Worm (Caenorhabditis elegans) whole organism, late embryonic: ENCODE measurements around the gene Y54G2A.10.

ENCODE experiments used
- C38D4.7 ChIP-seq: fragments of 200-800 bp; sonication (Bioruptor generic); optimal IDR thresholded peaks from 2 replicates; lab custom pipeline; 2018; ENCODE audit warnings: mild to moderate bottlenecking, missing genetic modification characterization, moderate library complexity, missing compliant biosample characterization
- K02D7.2 ChIP-seq: sonication (generic microtip); optimal IDR thresholded peaks from 2 replicates; lab custom pipeline; 2017; ENCODE audit warnings: mild to moderate bottlenecking, missing genetic modification characterization, missing compliant biosample characterization
- K09A11.1 ChIP-seq: sonication (generic microtip); optimal IDR thresholded peaks from 2 replicates; lab custom pipeline; 2017; ENCODE audit warnings: antibody characterized with exemption, mild to moderate bottlenecking, missing genetic modification characterization, missing compliant biosample characterization; ENCODE audit not compliant: insufficient read depth
- T23F11.4 ChIP-seq: fragments of 200-800 bp; sonication (Bioruptor generic); optimal IDR thresholded peaks from 2 replicates; lab custom pipeline; 2018; ENCODE audit warnings: mild to moderate bottlenecking, missing genetic modification characterization, missing compliant biosample characterization
- ceh-14 ChIP-seq: sonication (generic microtip); optimal IDR thresholded peaks from 2 replicates; lab custom pipeline; 2016; ENCODE audit warnings: missing genotype, missing genetic modification characterization, missing compliant biosample characterization
- ceh-18 ChIP-seq: sonication (generic microtip); optimal IDR thresholded peaks from 2 replicates; lab custom pipeline; 2016; ENCODE audit warnings: missing genetic modification characterization, missing compliant biosample characterization
- ceh-19 ChIP-seq: fragments of 200-800 bp; sonication (Bioruptor generic); optimal IDR thresholded peaks from 2 replicates; lab custom pipeline; 2018; ENCODE audit warnings: mild to moderate bottlenecking, missing genetic modification characterization, missing compliant biosample characterization
- ceh-22 ChIP-seq: sonication (generic microtip); optimal IDR thresholded peaks from 2 replicates; lab custom pipeline; 2017; ENCODE audit warnings: missing biosample characterization, missing genetic modification characterization
- ceh-31 ChIP-seq: sonication (generic microtip); optimal IDR thresholded peaks from 2 replicates; lab custom pipeline; 2016; ENCODE audit warnings: missing genetic modification characterization, missing compliant biosample characterization
- ceh-6 ChIP-seq: fragments of 200-800 bp; sonication (Bioruptor generic); optimal IDR thresholded peaks from 2 replicates; lab custom pipeline; 2018; ENCODE audit warnings: mild to moderate bottlenecking, missing genetic modification characterization, missing compliant biosample characterization
- che-1 ChIP-seq: sonication (generic microtip); optimal IDR thresholded peaks from 2 replicates; lab custom pipeline; 2016; ENCODE audit warnings: mild to moderate bottlenecking, missing genetic modification characterization, missing compliant biosample characterization
- dmd-4 ChIP-seq: sonication (generic microtip); optimal IDR thresholded peaks from 2 replicates; lab custom pipeline; 2016; ENCODE audit warnings: borderline replicate concordance, missing genetic modification characterization, missing compliant biosample characterization
- dve-1 ChIP-seq: sonication (generic microtip); optimal IDR thresholded peaks from 2 replicates; lab custom pipeline; 2017; ENCODE audit warnings: antibody characterized with exemption, mild to moderate bottlenecking, missing genetic modification characterization, missing compliant biosample characterization
- elt-2 ChIP-seq: sonication (generic microtip); optimal IDR thresholded peaks from 2 replicates; lab custom pipeline; 2016; ENCODE audit warnings: missing genetic modification reagents, missing genetic modification characterization, missing compliant biosample characterization
- elt-4 ChIP-seq: sonication (generic microtip); optimal IDR thresholded peaks from 2 replicates; lab custom pipeline; 2016; ENCODE audit warnings: missing genetic modification characterization, missing compliant biosample characterization
- ets-4 ChIP-seq: sonication (generic microtip); optimal IDR thresholded peaks from 2 replicates; lab custom pipeline; 2016; ENCODE audit warnings: missing genetic modification characterization, missing compliant biosample characterization
- eyg-1 ChIP-seq: sonication (generic microtip); optimal IDR thresholded peaks from 2 replicates; lab custom pipeline; 2016; ENCODE audit warnings: missing genotype, missing genetic modification characterization, missing compliant biosample characterization
- fkh-6 ChIP-seq: sonication (generic microtip); optimal IDR thresholded peaks from 2 replicates; lab custom pipeline; 2016; ENCODE audit warnings: missing genetic modification characterization, missing compliant biosample characterization
- hlh-30 ChIP-seq: sonication (generic microtip); optimal IDR thresholded peaks from 2 replicates; lab custom pipeline; 2017; ENCODE audit warnings: antibody characterized with exemption, missing genetic modification characterization, missing compliant biosample characterization; ENCODE audit not compliant: insufficient read depth
- lim-6 ChIP-seq: sonication (generic microtip); optimal IDR thresholded peaks from 2 replicates; lab custom pipeline; 2016; ENCODE audit warnings: missing genetic modification characterization, missing compliant biosample characterization
- lin-11 ChIP-seq: fragments of 200-800 bp; sonication (Bioruptor generic); optimal IDR thresholded peaks from 2 replicates; lab custom pipeline; 2018; ENCODE audit warnings: mild to moderate bottlenecking, missing genetic modification characterization, missing compliant biosample characterization
- madf-2 ChIP-seq: sonication (generic microtip); optimal IDR thresholded peaks from 2 replicates; lab custom pipeline; 2017; ENCODE audit warnings: missing genetic modification characterization, missing compliant biosample characterization
- mec-3 ChIP-seq: sonication (generic microtip); optimal IDR thresholded peaks from 2 replicates; lab custom pipeline; 2016; ENCODE audit warnings: borderline replicate concordance, missing genetic modification characterization, missing compliant biosample characterization
- nhr-232 ChIP-seq: sonication (generic microtip); optimal IDR thresholded peaks from 2 replicates; lab custom pipeline; 2016; ENCODE audit warnings: missing genetic modification characterization, missing compliant biosample characterization
- npax-4 ChIP-seq: sonication (generic microtip); optimal IDR thresholded peaks from 2 replicates; lab custom pipeline; 2016; ENCODE audit warnings: missing genetic modification characterization, missing compliant biosample characterization
- pha-2 ChIP-seq: sonication (generic microtip); optimal IDR thresholded peaks from 2 replicates; lab custom pipeline; 2017; ENCODE audit warnings: mild to moderate bottlenecking, missing genetic modification characterization, missing compliant biosample characterization
- pha-4 ChIP-seq: fragments of 150-350 bp; optimal IDR thresholded peaks from 2 replicates; lab custom pipeline; 2018; ENCODE audit warnings: missing biosample characterization, missing genetic modification reagents, missing genetic modification characterization
- sdc-2 ChIP-seq: sonication (generic microtip); optimal IDR thresholded peaks from 2 replicates; lab custom pipeline; 2016; ENCODE audit warnings: missing genotype, missing genetic modification characterization, missing compliant biosample characterization
- sox-4 ChIP-seq: sonication (generic microtip); optimal IDR thresholded peaks from 2 replicates; lab custom pipeline; 2017; ENCODE audit warnings: mild to moderate bottlenecking, missing genetic modification characterization, inconsistent platforms, missing compliant biosample characterization
- syd-9 ChIP-seq: sonication (generic microtip); optimal IDR thresholded peaks from 2 replicates; lab custom pipeline; 2016; ENCODE audit warnings: mild to moderate bottlenecking, missing genetic modification characterization, moderate library complexity, missing compliant biosample characterization
- ttx-3 ChIP-seq: sonication (generic microtip); optimal IDR thresholded peaks from 2 replicates; lab custom pipeline; 2016; ENCODE audit warnings: missing genetic modification reagents, missing genetic modification characterization, missing compliant biosample characterization
- unc-3 ChIP-seq, 2 experiments: fragments of 200-800 bp in 1 of 2; sonication (Bioruptor generic) in 1 of 2; sonication (generic microtip) in 1 of 2; conservative IDR thresholded peaks in 1 of 2; optimal IDR thresholded peaks in 1 of 2; 2 replicates each; pipeline versions ENCODE4 v1.3.6 to Lab custom; 2016 to 2022; ENCODE audit warnings: missing compliant biosample characterization in 2 of 2, missing genetic modification characterization in 2 of 2, missing genetic modification reagents in 1 of 2
- unc-86 ChIP-seq: sonication (generic microtip); optimal IDR thresholded peaks from 2 replicates; lab custom pipeline; 2016; ENCODE audit warnings: missing genetic modification characterization, missing compliant biosample characterization
- zip-5 ChIP-seq: sonication (generic microtip); optimal IDR thresholded peaks from 2 replicates; lab custom pipeline; 2016; ENCODE audit warnings: missing genetic modification characterization, missing compliant biosample characterization

The Y54G2A.10 gene

ce11 chrIV:2770067-2770466 is 29.4 kb upstream of the Y54G2A.10 start:
- TF ChIP-seq nhr-232 (tag; lab: Kevin White, UChicago) (no peak), ceh-19 (GFP tag; lab: Kevin White, UChicago) (no peak), elt-4 (tag; lab: Kevin White, UChicago) (no peak), ceh-22 (tag; lab: Kevin White, UChicago) (no peak), syd-9 (tag; lab: Kevin White, UChicago) (no peak), elt-2 (tag; lab: Kevin White, UChicago) (no peak), npax-4 (no peak), eyg-1 (no peak), ceh-18 (tag; lab: Kevin White, UChicago) (no peak), unc-86 (no peak), ets-4 (tag; lab: Kevin White, UChicago) (no peak)

DNA sequence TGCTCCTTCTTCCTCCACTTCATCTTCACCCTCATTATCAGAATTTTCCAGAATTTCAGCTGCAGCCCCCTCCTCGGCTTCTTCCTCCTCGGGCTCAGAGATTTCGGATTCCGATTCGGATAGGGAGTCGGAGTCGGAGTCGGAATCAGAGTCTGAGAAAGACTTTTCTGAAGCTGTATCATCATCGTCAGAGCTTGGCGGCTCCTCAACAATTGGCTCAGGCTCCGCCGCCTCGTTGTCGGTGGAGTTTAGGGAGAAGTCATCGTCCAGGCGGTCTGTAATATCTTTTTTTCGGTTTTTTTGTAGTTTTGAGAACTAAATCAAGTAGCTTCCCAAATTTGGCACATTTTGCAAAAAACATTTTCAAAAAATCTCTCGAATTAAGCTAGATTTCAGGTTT is 28.7 kb upstream of the Y54G2A.10 start:
- TF ChIP-seq K09A11.1 = no peak
- TF ChIP-seq elt-4 (tag; lab: Kevin White, UChicago) = no peak
- TF ChIP-seq C38D4.7 (GFP tag; lab: Kevin White, UChicago) = no peak
- TF ChIP-seq K02D7.2 = no peak
- TF ChIP-seq unc-3 (GFP tag; conservative IDR thresholded peaks at IDR 0.05; lab: Robert Waterston, UW) = no peak
- no peak for TF ChIP-seq unc-3 (tag; optimal IDR thresholded peaks at IDR 0.05; lab: Kevin White, UChicago)
- TF ChIP-seq pha-4 (tag; lab: Kevin White, UChicago) = no peak
- no peak for TF ChIP-seq ceh-6 (GFP tag; lab: Kevin White, UChicago)
- TF ChIP-seq lim-6 (tag; lab: Kevin White, UChicago) = no peak
- no peak for TF ChIP-seq zip-5 (tag; lab: Kevin White, UChicago)
- TF ChIP-seq che-1 (tag; lab: Kevin White, UChicago) = no peak
- TF ChIP-seq ttx-3 (tag; lab: Kevin White, UChicago) = no peak
- TF ChIP-seq pha-2 (tag; lab: Kevin White, UChicago) = no peak
- TF ChIP-seq sox-4 (tag; lab: Kevin White, UChicago) = no peak
- TF ChIP-seq ceh-31 (tag; lab: Kevin White, UChicago) = no peak

ce11 chrIV:2771692-2772091 is 27.8 kb upstream of the Y54G2A.10 start, which contains the start of gene Y54G2A.11:
Gene Y54G2A.11 (minus strand): TSS chrIV:2771792.
- TF ChIP-seq ceh-14 (tag; lab: Kevin White, UChicago) (no peak), eyg-1 (no peak), mec-3 (tag; lab: Kevin White, UChicago) (no peak), T23F11.4 (no peak), fkh-6 (no peak), madf-2 (no peak)

ce11 chrIV:2772209-2772851 is 27.2 kb upstream of the Y54G2A.10 start:
- TF ChIP-seq sdc-2 (tag; lab: Kevin White, UChicago) (no peak), ttx-3 (tag; lab: Kevin White, UChicago) (no peak), hlh-30 (tag; lab: Kevin White, UChicago) (peak; percentile 58), dve-1 (no peak)

ce11 chrIV:2773382-2773979 is 26.0 kb upstream of the Y54G2A.10 start:
- TF ChIP-seq madf-2 = no peak
- TF ChIP-seq lin-11 (tag; lab: Kevin White, UChicago) = no peak
- TF ChIP-seq hlh-30 (tag; lab: Kevin White, UChicago) = peak; percentile 69
- TF ChIP-seq dmd-4 = no peak
